Fruit fly (Drosophila melanogaster) whole organism, prepupa: ENCODE results near the gene CG3987.

Source experiments
- Blimp-1 ChIP-seq: fragments of 200-800 bp; sonication (Bioruptor generic); optimal IDR thresholded peaks from 3 replicates; lab custom pipeline; 2017; ENCODE audit warnings: missing biosample characterization, missing genetic modification characterization, mild to moderate bottlenecking, moderate library complexity, missing genetic modification reagents
- CG11294 ChIP-seq: fragments of 200-800 bp; sonication (Bioruptor generic); IDR thresholded peaks from 2 replicates; pipeline ENCODE4 v1.3.6; 2022; ENCODE audit warnings: missing biosample characterization, missing genetic modification characterization
- CG1621 ChIP-seq: fragments of 200-800 bp; sonication (Bioruptor generic); optimal IDR thresholded peaks from 3 replicates; lab custom pipeline; 2018; ENCODE audit warnings: missing biosample characterization, mild to moderate bottlenecking, missing genetic modification characterization
- CG34406 ChIP-seq: fragments of 200-800 bp; sonication (Bioruptor generic); optimal IDR thresholded peaks from 3 replicates; lab custom pipeline; 2016; ENCODE audit warnings: missing biosample characterization, missing genetic modification characterization
- CG3919 ChIP-seq: fragments of 200-800 bp; sonication (Bioruptor generic); optimal IDR thresholded peaks from 3 replicates; lab custom pipeline; 2016; ENCODE audit warnings: missing biosample characterization, missing genetic modification characterization
- CG4318 ChIP-seq: fragments of 200-800 bp; sonication (Bioruptor generic); optimal IDR thresholded peaks from 3 replicates; lab custom pipeline; 2017; ENCODE audit warnings: missing biosample characterization, mild to moderate bottlenecking, missing genetic modification characterization
- CG9139 ChIP-seq: fragments of 200-800 bp; sonication (Bioruptor generic); optimal IDR thresholded peaks from 3 replicates; lab custom pipeline; 2017; ENCODE audit warnings: missing biosample characterization, mild to moderate bottlenecking, missing genetic modification characterization
- Gug ChIP-seq: fragments of 200-800 bp; sonication (Bioruptor generic); IDR thresholded peaks from 2 replicates; pipeline ENCODE4 v1.3.6; 2022; ENCODE audit warnings: missing biosample characterization, missing genetic modification characterization
- Hr39 ChIP-seq: fragments of 200-800 bp; sonication (Bioruptor generic); optimal IDR thresholded peaks from 2 replicates; lab custom pipeline; 2016; ENCODE audit warnings: missing biosample characterization, missing genetic modification characterization
- Sox102F ChIP-seq: fragments of 200-800 bp; sonication (Bioruptor generic); optimal IDR thresholded peaks from 2 replicates; lab custom pipeline; 2016; ENCODE audit warnings: missing biosample characterization, mild to moderate bottlenecking, missing genetic modification characterization
- eg ChIP-seq: fragments of 200-800 bp; sonication (Bioruptor generic); IDR thresholded peaks from 3 replicates; pipeline ENCODE4 v1.3.6; 2022; ENCODE audit warnings: missing biosample characterization, missing genetic modification characterization
- fkh ChIP-seq: fragments of 200-800 bp; sonication (Bioruptor generic); optimal IDR thresholded peaks from 3 replicates; lab custom pipeline; 2017; ENCODE audit warnings: missing biosample characterization, mild to moderate bottlenecking, missing genetic modification characterization, moderate library complexity
- lz ChIP-seq: fragments of 200-800 bp; sonication (Bioruptor generic); optimal IDR thresholded peaks from 3 replicates; lab custom pipeline; 2016; ENCODE audit warnings: missing biosample characterization, missing genetic modification characterization

dm6 chr3R:15094929-15095236 is 44.9 kb upstream of the CG3987 start:
- TF ChIP-seq Gug (GFP tag; lab: Robert Waterston, UW) (no peak), Blimp-1 (GFP tag; lab: Kevin White, UChicago) (no peak), CG34406 (GFP tag; lab: Kevin White, UChicago) (no peak), CG1621 (tag; lab: Kevin White, UChicago) (no peak), CG4318 (GFP tag; lab: Kevin White, UChicago) (no peak), CG11294 (GFP tag; lab: Robert Waterston, UW) (no peak), Sox102F (no peak), Hr39 (GFP tag; lab: Kevin White, UChicago) (no peak), eg (GFP tag; lab: Robert Waterston, UW) (no peak), CG3919 (GFP tag; lab: Kevin White, UChicago) (no peak), lz (GFP tag; lab: Kevin White, UChicago) (no peak), fkh (GFP tag; lab: Kevin White, UChicago) (no peak), CG9139 (no peak)
